Worm (Caenorhabditis elegans) whole organism, L4/young adult: ENCODE results near the gene C26G2.2.

Source experiments
- dao-5 ChIP-seq: sonication (generic microtip); optimal IDR thresholded peaks from 2 replicates; lab custom pipeline; 2016; ENCODE audit warnings: missing genotype, missing genetic modification characterization, moderate library complexity, missing compliant biosample characterization
- him-1 ChIP-seq: sonication (generic microtip); optimal IDR thresholded peaks from 2 replicates; lab custom pipeline; 2016; ENCODE audit warnings: missing genotype, missing genetic modification reagents, missing genetic modification characterization, missing compliant biosample characterization

- TF ChIP-seq dao-5 (tag; lab: Kevin White, UChicago) (no peak), him-1 (tag; lab: Kevin White, UChicago) (no peak)
These were observed 9.9 kb downstream of the C26G2.2 start, which contains the start of gene slt-1 for ce11 chrX:14674028-14674427.
